ENCODE assay signal across 1 worm cellular context in the genomic region with DNA sequence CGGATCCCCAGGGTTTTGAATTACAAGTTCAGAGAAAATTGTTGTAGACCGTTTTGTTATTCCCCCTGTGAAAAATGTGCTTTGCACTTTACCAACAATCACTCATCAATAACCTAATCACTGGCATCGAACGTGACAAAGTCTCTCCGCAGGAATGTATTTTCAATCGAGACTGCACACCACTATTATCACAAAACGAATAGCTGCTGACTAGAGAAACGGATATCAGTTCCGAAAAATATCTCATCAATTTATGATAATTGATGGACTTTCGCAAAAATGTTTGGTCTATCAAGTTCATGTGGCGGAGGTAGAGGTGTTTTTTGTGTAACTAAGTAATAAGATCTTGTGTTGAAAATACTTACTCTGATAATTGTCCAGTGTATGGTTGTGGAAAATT.
TF ChIP-seq lines count a peak whose summit lies in the region.

No protein-coding gene starts in this region.

TF ChIP-seq in whole organism, L4 larva, 104 proteins besides CTCF, POLR2A, EP300 and RAD21 (continued from another document):
- TF ChIP-seq ceh-28 (tag; optimal IDR thresholded peaks at IDR 0.05; lab: Kevin White, UChicago) (no peak), dmd-9 (GFP tag; IDR thresholded peaks at IDR 0.05; lab: Robert Waterston, UW) (no peak), nhr-77 (tag; optimal IDR thresholded peaks at IDR 0.05; lab: Kevin White, UChicago) (no peak), egl-43 (GFP tag; IDR thresholded peaks at IDR 0.05; lab: Robert Waterston, UW) (no peak), hlh-30 (tag; optimal IDR thresholded peaks at IDR 0.05; lab: Kevin White, UChicago; ENCODE audit: insufficient read depth) (peak; percentile 40), nhr-10 (tag; optimal IDR thresholded peaks at IDR 0.05; lab: Kevin White, UChicago) (peak; percentile 42), ceh-82 (tag; optimal IDR thresholded peaks at IDR 0.05; lab: Kevin White, UChicago) (no peak), nhr-28 (tag; optimal IDR thresholded peaks at IDR 0.05; lab: Kevin White, UChicago) (peak; percentile 34), nhr-237 (tag; optimal IDR thresholded peaks at IDR 0.05; lab: Kevin White, UChicago) (no peak), mdt-29 (GFP tag; IDR thresholded peaks at IDR 0.05; lab: Robert Waterston, UW) (no peak), ztf-7 (tag; optimal IDR thresholded peaks at IDR 0.05; lab: Kevin White, UChicago) (no peak), ceh-32 (tag; optimal IDR thresholded peaks at IDR 0.05; lab: Kevin White, UChicago; ENCODE audit: poor library complexity) (no peak), mxl-2 (GFP tag; conservative IDR thresholded peaks at IDR 0.05; lab: Robert Waterston, UW) (no peak), mdl-1 (tag; optimal IDR thresholded peaks at IDR 0.05; lab: Kevin White, UChicago) (peak in 1 of 2 experiments; percentile 3), vab-7 (GFP tag; IDR thresholded peaks at IDR 0.05; lab: Robert Waterston, UW) (no peak), jun-1 (tag; optimal IDR thresholded peaks at IDR 0.05; lab: Kevin White, UChicago) (no peak), F26F4.8 (GFP tag; conservative IDR thresholded peaks at IDR 0.05; lab: Robert Waterston, UW) (no peak), ZK337.2 (GFP tag; IDR thresholded peaks at IDR 0.05; lab: Robert Waterston, UW) (no peak), ZK546.5 (tag; optimal IDR thresholded peaks at IDR 0.05; lab: Kevin White, UChicago) (no peak), nhr-11 (tag; optimal IDR thresholded peaks at IDR 0.05; lab: Kevin White, UChicago) (no peak), daf-12 (tag; optimal IDR thresholded peaks at IDR 0.05; lab: Kevin White, UChicago) (no peak), fkh-10 (GFP tag; optimal IDR thresholded peaks at IDR 0.05; lab: Kevin White, UChicago) (no peak), tag-97 (GFP tag; IDR thresholded peaks at IDR 0.05; lab: Robert Waterston, UW) (no peak), daf-8 (GFP tag; IDR thresholded peaks at IDR 0.05; lab: Robert Waterston, UW) (no peak), gei-8 (GFP tag; optimal IDR thresholded peaks at IDR 0.05; lab: Kevin White, UChicago) (no peak)
